Fruit fly (Drosophila melanogaster): Measurements from ENCODE around the gene CG17597.

- TF ChIP-seq Snoo (tag; optimal IDR thresholded peaks at IDR 0.05) (no peak), fd96Ca (GFP tag; IDR thresholded peaks at IDR 0.05) (no peak), Pif1B (GFP tag; optimal IDR thresholded peaks at IDR 0.05) (no peak), CG8159 (tag; optimal IDR thresholded peaks at IDR 0.05) (no peak), CG15710 (tag; optimal IDR thresholded peaks at IDR 0.05) (no peak), Pif1A (GFP tag; optimal IDR thresholded peaks at IDR 0.05) (no peak), CG34367 (tag; optimal IDR thresholded peaks at IDR 0.05) (no peak)
Observed at dm6 chr2L:18867815-18868214, 36.9 kb upstream of the CG17597 start.
